Fruit fly (Drosophila melanogaster) ovary, adult (tissue): Measurements from ENCODE around the gene EMC5.

Source experiments
- CG17801 ChIP-seq: fragments of 200-800 bp; optimal IDR thresholded peaks from 2 replicates; lab custom pipeline; 2019; ENCODE audit warnings: missing biosample characterization, mild to moderate bottlenecking, missing genetic modification characterization, moderate library complexity; ENCODE audit not compliant: partially characterized antibody

The EMC5 gene

DNA sequence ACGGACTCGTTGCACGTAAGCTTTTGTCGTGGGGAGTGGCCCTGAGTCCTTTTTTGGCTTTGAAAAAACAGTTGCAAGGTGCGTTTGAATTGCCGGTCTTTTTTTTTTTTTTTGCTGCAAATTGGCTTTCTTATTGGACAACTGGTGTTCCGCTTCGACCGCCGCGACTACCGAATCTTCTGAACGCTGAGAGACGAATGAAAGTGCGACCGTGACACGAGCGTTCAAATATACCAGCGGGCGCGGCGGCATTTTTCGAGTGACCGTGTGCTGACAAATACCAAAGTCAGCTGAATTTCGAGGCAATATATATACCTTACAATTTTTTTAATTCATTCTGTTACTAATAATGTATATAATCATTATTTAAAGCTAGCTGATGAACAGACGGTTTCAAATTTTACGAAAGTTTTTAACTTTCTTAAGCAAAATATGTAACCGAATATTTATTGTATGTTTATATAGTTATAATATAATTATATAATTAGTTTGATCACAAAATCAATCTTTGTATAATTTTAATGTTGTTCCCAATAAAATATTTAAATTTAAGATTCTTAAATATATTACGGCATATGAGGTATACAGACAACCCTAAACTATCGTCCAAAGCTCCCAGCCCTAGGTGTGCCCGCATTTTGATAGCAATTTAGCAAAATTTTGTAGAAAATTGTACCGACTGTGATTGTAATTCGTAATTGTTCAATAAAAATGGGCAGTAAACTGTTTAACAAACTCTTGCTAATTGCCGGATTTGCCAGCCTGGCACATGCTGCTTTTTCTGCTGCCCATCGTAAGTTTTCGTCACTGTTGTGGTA lies at the start of gene EMC5, which contains the start of gene Swip-1:
Gene EMC5, plus strand, starts transcription at position 630 of the 818 bp plus-strand sequence.
Gene Swip-1, minus strand, starts transcription at position 203 of the 818 bp plus-strand sequence.
- peak; percentile 43 for TF ChIP-seq CG17801

dm6 chr2L:18943309-18943708 lies 44.2 kb upstream of the EMC5 start:
- TF ChIP-seq CG17801 = no peak

- TF ChIP-seq CG17801 = no peak
Measured at dm6 chr2L:18943797-18944174, 43.7 kb upstream of the EMC5 start, which contains the start of gene ssp3. ssp3 (minus strand) TSS chr2L:18943960.

DNA sequence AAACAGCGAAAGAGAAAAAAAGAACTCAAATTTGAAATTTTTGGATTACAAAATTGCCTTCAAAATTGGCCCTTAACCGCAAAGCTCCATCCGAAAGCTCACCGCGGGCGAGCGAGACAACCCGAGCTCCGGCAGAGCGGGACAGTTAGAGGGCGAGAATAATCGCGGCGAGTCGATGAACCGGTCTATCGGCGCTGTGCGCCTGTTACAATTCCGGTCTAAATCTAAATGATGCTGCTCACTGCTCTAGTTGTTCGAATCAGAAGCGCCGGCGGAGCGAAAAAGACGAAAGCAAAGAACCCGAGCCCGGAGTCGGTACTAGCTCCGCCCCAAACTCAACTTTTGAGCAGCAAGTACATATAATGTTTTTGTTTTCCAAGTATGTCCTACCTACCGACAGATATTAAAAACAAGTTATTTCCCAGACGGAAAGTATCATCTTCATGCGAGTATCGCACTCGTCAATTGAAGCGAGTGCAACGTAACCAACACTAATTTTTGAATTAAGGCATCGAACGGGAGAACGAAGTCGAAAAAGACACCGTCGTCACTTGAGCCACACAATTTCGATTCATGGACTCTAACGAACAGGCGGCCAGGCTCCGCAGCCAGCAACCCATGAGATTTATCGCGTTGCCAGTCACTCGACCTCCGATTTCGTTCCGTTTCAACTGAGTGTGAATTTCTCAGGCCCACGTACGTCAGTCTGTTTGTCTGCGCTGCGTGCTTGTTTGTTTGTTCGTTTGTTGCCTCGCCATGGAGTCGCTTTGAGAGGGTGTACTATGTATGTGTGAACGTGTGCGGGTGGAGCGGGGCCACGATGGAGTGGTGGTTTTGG lies 43.1 kb upstream of the EMC5 start:
- no peak for TF ChIP-seq CG17801

dm6 chr2L:18945765-18946552 lies 41.5 kb upstream of the EMC5 start, which contains the start of gene CG46304:
CG46304 (plus strand) TSS chr2L:18946305.
- TF ChIP-seq CG17801 = no peak

- no peak for TF ChIP-seq CG17801
Measured at dm6 chr2L:18946636-18947514, 40.6 kb upstream of the EMC5 start.

DNA sequence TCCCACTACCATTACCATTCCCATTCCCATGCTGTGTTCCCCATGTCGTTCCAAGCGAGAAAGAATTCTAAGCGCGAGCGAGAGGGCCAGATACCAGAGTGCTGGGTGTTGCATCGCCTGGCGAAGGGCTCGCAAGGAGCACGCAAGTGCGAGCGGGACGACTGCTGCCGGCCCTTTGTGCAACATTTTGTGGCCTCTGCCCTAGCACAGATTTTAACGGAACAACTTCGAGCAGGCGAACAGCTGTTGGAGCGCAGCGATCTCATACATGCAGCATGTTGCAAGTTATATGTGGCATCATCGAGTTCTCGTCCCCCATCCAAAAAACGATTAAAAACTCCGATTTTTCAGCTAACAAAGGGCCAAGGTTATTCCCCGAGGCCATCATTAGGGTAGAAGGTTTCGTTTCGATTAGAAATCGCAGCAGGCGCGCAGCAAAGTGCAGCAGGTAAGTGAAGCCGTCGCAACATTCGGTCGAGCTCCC lies 40.0 kb upstream of the EMC5 start:
- no peak for TF ChIP-seq CG17801

dm6 chr2L:18948065-18948723 lies 39.3 kb upstream of the EMC5 start:
- no peak for TF ChIP-seq CG17801

DNA sequence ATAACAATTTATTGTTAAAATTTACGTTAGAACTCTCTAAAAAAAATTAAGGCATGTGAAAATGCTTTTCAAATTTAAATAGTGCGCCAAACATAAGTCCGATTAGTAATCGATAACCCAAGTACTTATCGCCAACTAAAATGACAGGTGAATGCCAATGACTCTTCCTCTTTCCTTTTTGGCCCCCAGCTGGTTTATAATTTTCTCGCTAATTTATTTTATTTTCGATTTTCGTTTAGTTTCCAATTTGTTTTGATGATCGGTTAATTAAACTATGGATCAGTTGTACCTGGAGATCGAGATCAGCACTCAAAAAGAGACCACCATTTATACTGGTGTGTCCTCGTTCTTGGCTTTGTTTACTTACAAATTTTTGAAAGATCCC lies 38.8 kb upstream of the EMC5 start, which contains the start of gene CG10428:
Gene CG10428, plus strand, starts transcription at position 161 of the 385 bp plus-strand sequence.
- no peak for TF ChIP-seq CG17801

DNA sequence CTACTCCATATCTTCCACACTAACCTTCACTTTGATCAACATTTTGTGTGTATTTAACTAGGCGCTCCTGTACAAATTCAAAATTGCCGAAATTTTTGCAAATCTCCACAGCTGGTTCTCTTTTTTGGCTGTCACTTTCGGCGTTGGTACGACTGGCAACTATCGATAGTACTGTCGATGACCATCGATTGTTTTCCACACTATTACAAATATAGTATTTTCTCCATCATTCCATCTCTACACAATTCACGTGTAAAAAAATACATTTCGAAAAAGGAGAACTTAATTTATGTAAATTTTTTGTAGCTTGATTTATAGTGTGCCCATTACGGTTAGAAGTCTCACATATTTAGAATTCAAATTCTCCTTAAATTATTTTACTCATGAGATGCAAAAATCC lies 35.8 kb upstream of the EMC5 start, which contains the start of gene Nedd8:
Gene Nedd8, minus strand, starts transcription at position 164 of the 400 bp plus-strand sequence.
- TF ChIP-seq CG17801 = peak; percentile 31

DNA sequence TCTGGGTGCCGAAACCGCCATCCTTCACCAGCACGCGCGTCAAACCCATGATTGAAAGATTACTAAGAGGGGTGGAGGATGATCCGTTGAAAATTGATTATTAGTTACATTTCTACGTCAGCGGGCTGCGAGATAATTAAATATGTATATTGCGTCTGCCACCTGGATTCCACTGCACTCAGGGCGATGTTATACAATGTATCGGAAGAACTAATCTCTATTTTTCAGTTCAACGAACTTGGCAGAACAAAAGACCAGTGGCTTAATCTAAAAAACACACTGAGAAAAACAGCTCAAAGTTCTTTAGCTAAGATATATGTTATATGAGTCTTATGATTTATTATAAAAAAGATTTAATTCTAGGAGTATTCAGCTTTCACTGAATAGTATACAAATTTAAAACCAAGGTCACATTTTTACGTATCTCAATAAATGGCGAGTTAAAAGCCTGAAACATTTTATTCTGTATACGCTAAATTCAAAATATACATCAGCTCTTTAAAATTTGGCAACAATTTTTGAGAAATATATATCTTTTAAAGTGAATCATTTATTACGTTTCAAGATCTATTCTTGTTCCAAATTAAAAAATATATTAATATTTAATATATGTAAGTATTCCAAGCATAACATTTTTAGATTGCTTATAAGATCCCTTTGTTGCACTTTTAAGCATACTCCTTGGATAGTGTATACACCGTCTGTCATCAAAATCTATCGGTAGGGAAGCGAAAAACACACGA lies 33.8 kb upstream of the EMC5 start:
- TF ChIP-seq CG17801 = no peak

- TF ChIP-seq CG17801 = no peak
Measured at dm6 chr2L:18954255-18954715, 33.2 kb upstream of the EMC5 start, which contains the start of gene CG10621. CG10621 (minus strand) TSS chr2L:18954431.

DNA sequence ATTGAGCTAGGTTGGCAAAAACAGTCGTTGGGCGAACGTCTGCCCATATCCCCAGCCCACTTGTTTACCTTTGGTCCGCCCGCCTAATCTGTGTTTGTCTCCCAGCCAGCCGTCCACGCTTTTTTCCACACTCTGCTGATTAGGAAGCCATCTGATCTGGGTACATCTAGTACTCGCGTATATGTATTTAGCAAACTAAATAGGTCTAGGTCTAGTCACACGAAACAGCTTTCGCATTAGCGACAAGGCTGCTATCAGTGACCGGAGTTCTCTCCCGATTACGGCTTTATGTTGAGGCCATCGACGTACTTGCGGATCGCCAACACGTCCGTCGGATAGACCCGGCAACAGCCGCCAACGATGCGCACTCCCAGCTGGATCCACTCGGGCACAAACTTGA lies 31.8 kb upstream of the EMC5 start:
- TF ChIP-seq CG17801 = no peak
